Worm (Caenorhabditis elegans): Measurements from ENCODE around the gene K04C2.7.

K04C2.7 gene

DNA sequence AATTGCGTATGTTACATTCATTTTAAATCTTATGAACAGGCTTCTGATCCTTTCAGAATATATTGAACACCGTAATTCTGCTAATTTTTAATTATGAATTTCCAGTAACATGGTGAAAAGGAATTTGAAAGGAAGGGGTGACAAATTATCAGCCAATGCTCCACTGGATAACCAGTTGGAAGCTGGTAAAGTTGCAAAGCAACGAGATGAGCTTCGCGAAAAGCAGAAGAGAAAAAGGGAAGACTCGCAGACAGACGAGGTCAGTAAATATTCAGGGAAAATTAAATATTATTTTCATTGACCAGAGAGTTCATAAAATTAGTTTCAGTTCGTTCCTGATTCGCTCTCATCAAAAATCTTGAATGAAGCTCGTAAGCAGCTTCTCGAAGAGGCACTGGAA, 51.0 kb downstream of the K04C2.7 start, which contains the start of gene byn-1:
byn-1 (plus strand) TSS at position 106 of the 400 bp plus-strand sequence.
- no peak for TF ChIP-seq lin-13 (tag; optimal IDR thresholded peaks at IDR 0.05)
- no peak for TF ChIP-seq hlh-1 (tag; optimal IDR thresholded peaks at IDR 0.05)
- no peak for TF ChIP-seq mls-2 (tag; optimal IDR thresholded peaks at IDR 0.05)
- TF ChIP-seq elt-1 (tag; optimal IDR thresholded peaks at IDR 0.05; ENCODE audit: borderline replicate concordance, insufficient read depth): no peak
- TF ChIP-seq lsy-2 (tag; optimal IDR thresholded peaks at IDR 0.05): no peak
- no peak for TF ChIP-seq tbx-8 (GFP tag; optimal IDR thresholded peaks at IDR 0.05)
- TF ChIP-seq sem-2 (GFP tag; optimal IDR thresholded peaks at IDR 0.05): no peak
- no peak for TF ChIP-seq ham-2 (GFP tag; optimal IDR thresholded peaks at IDR 0.05)
- TF ChIP-seq zip-8 (tag; optimal IDR thresholded peaks at IDR 0.05): no peak
- no peak for TF ChIP-seq bed-3 (GFP tag; optimal IDR thresholded peaks at IDR 0.05)
- TF ChIP-seq unc-120 (tag; optimal IDR thresholded peaks at IDR 0.05; ENCODE audit: poor library complexity, severe bottlenecking): no peak
- no peak for TF ChIP-seq ceh-83 (GFP tag; optimal IDR thresholded peaks at IDR 0.05)
